Worm (Caenorhabditis elegans): ENCODE measurements around the gene rec-8.

DNA sequence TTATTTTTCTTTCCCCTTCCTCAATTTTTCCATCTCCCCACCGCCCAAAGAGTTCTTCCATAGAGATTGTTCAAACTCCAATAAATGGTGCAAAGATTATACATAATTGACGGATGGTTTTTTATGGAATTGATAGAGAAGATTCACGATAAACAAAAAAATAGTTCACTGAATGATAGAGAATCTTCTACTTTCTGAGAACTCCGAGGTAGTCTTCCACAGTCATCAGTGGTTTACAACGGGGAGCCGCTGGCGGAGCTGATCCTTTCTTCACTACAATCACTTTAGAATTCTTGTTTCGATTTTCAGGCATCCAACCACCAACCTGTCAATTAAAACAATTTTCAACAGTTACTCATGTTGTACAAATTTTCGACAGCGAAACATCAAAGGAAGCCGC is 3.0 kb upstream of the rec-8 start:
- TF ChIP-seq nhr-77 (tag; optimal IDR thresholded peaks at IDR 0.05) (no peak), ztf-11 (tag; optimal IDR thresholded peaks at IDR 0.05) (no peak), ceh-82 (tag; optimal IDR thresholded peaks at IDR 0.05) (no peak), lsy-2 (tag; optimal IDR thresholded peaks at IDR 0.05) (no peak), snpc-4 (tag; optimal IDR thresholded peaks at IDR 0.05) (no peak), zag-1 (tag; optimal IDR thresholded peaks at IDR 0.05) (no peak), lin-13 (GFP tag; optimal IDR thresholded peaks at IDR 0.05) (no peak)
